Fruit fly (Drosophila melanogaster) ovary, adult (tissue): ENCODE data around the gene Gycalpha99B.

Experiments
- CG17801 ChIP-seq: fragments of 200-800 bp; optimal IDR thresholded peaks from 2 replicates; lab custom pipeline; 2019; ENCODE audit warnings: missing biosample characterization, mild to moderate bottlenecking, missing genetic modification characterization, moderate library complexity; ENCODE audit not compliant: partially characterized antibody

Gene Gycalpha99B

DNA sequence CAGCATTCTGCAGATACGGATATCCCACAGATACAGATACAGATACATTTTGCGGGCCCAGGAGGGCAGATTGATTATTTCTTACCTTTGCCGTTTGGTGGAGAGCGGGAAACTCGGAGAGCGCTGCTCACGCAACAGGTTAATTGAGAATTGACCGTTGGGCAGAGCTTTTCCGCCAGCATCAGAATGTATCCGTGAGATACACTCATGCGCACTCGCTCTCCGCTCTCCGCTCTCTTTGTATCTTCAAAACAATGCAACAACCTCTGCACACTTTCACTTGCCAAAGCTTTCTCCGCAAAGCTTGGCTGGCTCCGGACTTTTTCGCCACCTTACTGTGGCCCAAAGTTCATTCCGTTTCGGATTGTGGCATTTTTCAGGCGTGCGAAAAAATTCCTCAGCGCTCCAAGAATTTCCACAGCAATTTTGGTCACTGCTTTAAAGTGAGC is at the start of gene Gycalpha99B, which contains the start of gene CG7582:
TSS of gene Gycalpha99B (plus strand) at position 352 of the 449 bp plus-strand sequence.
TSS of gene CG7582 (minus strand) at position 127 of the 449 bp plus-strand sequence.
- no peak for TF ChIP-seq CG17801 (GFP tag; lab: Kevin White, UChicago)

- no peak for TF ChIP-seq CG17801 (GFP tag; lab: Kevin White, UChicago)
Observed at dm6 chr3R:29651488-29651887, 30.8 kb upstream of the Gycalpha99B start.

DNA sequence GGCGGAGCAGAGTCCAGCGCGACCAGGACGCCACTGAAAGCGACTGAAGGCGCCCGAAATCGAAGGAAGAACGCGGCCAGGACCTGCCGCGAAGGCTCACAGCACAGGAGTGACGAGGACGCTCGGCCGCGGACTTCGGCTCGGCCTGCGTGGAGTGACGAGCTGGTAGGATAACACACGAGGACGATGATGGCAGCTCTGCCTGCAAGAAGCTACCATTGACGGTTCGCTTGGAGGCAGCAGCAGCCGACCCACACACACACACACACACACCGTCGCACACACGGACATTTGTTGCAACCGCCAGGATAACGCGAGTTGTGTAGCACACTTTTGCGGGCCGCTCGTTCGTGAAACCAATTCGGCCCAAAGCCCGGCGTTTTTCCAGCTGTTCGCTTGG is 22.4 kb upstream of the Gycalpha99B start, which contains the start of gene Dop1R2:
TSS of gene Dop1R2 (minus strand) at position 35 of the 400 bp plus-strand sequence.
- no peak for TF ChIP-seq CG17801 (GFP tag; lab: Kevin White, UChicago)

dm6 chr3R:29664183-29664829 is 18.0 kb upstream of the Gycalpha99B start, which contains the start of gene ppk21:
Gene ppk21, plus strand, starts transcription at chr3R:29664779.
- TF ChIP-seq CG17801 (GFP tag; lab: Kevin White, UChicago): no peak

dm6 chr3R:29668777-29669176 is 13.5 kb upstream of the Gycalpha99B start, which contains the start of the genes ppk20 and ppk30:
Gene ppk20, minus strand, starts transcription at chr3R:29668877.
Gene ppk30, plus strand, starts transcription at chr3R:29669149.
- no peak for TF ChIP-seq CG17801 (GFP tag; lab: Kevin White, UChicago)

dm6 chr3R:29671060-29671707 is 11.1 kb upstream of the Gycalpha99B start, which contains the start of gene Obp99a:
Gene Obp99a, plus strand, starts transcription at chr3R:29671657.
- TF ChIP-seq CG17801 (GFP tag; lab: Kevin White, UChicago): no peak

DNA sequence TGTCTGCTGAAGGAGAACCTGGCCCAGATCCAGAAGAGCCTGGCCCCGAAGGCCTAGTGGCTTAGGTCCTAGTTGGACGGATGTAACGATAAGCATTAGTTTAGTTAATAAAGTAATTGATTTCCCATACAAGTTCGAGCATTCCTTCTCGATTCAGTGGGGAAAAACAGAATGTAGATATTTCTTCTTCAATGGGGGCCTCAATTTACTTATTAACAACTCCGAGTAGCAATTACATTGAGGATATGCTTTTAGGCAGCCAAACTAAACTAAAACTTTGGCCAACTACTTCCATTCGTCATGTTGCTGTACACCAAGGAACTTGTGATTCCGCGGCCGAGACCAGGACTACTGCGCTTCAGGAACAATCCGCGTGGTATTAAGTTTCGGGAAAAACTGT is 10.1 kb upstream of the Gycalpha99B start, which contains the start of gene ppk19:
TSS of gene ppk19 (plus strand) at position 301 of the 400 bp plus-strand sequence.
- no peak for TF ChIP-seq CG17801 (GFP tag; lab: Kevin White, UChicago)

DNA sequence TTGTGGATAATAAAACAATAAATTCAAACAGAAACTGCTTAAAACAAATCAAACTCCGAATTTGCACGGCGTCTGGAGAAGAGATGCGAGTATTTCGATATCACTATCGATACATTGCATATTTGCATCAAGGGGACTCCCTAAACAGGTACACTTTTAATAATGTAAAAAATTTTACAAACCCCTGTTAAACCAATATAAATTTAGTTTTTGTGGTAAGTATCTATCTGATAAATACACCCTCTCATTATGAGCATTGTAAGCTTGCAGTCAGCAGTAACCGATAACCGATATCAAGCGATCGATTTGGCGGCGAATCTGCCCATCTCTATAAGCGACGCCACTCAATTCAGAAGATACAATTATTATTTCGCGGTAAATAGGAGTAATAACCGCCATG is 7.0 kb upstream of the Gycalpha99B start, which contains the start of the genes Bub3 and Cap-D2:
TSS of gene Bub3 (minus strand) at position 89 of the 400 bp plus-strand sequence.
TSS of gene Cap-D2 (plus strand) at position 319 of the 400 bp plus-strand sequence.
- TF ChIP-seq CG17801 (GFP tag; lab: Kevin White, UChicago): peak; percentile 71

- TF ChIP-seq CG17801 (GFP tag; lab: Kevin White, UChicago): no peak
Observed at dm6 chr3R:29681241-29681640, 1.1 kb upstream of the Gycalpha99B start.

DNA sequence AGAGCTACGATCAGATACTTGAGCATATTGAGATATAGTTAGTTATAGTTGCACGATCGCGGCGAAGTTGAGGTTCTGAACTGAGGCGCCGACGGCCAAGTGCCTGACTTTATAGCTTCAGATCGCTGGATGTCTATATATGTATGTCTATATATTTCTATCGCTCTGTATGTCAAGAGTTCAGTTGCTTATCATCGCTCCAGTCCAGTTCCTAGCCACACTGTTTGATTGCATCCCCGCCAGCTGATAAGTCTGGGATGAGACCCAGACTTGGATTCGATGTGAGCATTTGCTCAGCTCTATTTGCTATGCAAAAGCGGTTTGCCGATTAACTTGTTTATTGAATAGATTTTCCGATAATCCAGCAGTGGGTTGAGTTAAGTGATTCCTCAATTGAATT is 4.4 kb downstream of the Gycalpha99B start:
- TF ChIP-seq CG17801 (GFP tag; lab: Kevin White, UChicago): no peak

DNA sequence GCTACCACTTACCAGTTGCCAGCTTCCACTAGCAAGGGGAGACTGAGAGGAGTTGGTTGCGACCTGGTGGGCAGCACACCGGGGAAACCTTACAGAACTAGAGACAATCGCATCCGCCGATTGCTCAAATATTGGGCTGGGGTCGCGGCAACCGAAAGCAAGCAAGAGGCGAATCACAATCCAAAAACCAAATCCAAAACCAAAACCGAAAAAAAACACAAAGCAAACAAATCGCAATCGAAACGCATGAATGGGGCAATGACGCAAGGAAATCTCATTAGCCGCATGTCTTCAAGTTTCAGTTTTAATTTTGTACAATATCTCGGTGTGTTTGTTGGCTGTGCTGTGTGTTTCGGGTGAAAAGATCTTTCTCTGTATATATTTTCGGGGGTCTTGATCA is 6.9 kb downstream of the Gycalpha99B start, which contains the start of gene Obp99c:
TSS of gene Obp99c (minus strand) at position 101 of the 400 bp plus-strand sequence.
- no peak for TF ChIP-seq CG17801 (GFP tag; lab: Kevin White, UChicago)

DNA sequence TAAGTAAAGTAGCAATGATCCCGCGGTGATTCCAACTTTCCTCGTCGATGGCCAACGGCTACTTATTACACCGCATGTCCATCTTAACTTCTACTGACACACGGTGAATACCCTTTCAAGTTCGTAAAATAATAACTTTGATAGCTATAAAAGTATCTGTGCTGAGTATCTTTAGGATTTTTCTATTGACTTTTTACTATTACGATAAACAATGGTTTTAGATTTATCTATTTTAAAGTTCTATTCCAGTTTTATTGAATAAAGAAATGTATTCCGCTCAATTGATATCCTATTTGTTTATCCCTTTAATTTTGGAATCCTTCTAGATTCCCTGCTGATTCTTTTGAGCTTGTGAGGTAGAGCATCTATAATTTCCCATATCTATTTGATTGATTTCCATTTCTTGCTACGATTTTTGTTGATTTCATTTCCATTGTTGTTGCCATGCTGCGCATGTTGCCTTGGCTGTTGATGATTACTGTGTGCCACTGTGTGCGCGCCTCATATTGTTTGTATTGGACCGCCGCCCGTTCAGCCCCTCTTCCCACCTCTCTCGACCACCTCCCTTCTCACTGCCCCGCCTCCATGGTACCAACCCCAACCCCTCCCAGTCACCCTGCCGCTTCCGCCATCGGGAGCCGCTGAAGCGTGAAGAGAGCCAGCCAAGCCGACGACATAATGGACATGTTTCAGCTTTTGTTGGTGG is 7.7 kb downstream of the Gycalpha99B start:
- no peak for TF ChIP-seq CG17801 (GFP tag; lab: Kevin White, UChicago)

DNA sequence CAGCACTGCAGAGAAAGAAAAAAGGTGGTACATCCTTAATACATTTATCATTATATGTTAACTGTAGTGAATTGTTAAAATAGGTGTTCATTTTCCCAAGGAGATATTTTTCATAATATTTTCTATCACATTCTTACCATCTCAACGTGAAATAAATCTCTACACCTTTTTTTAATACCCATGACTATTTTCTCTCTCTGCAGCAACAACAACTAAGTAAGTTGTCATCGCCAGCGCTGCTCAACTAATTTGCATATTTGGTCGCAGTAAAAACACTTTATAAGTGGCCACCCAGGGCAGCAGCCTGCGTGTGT is 8.2 kb downstream of the Gycalpha99B start:
- no peak for TF ChIP-seq CG17801 (GFP tag; lab: Kevin White, UChicago)

- no peak for TF ChIP-seq CG17801 (GFP tag; lab: Kevin White, UChicago)
Observed at dm6 chr3R:29690960-29691527, 8.7 kb downstream of the Gycalpha99B start.
